3 worm cellular contexts compared by ENCODE assay signal in genomic region chrIII:2211120-2211519, ce11.
TF ChIP-seq lines count a peak whose summit lies in the region.

Gene C39B5.14 (plus strand): TSS chrIII:2211420.

TF ChIP-seq in whole organism, L1 larva, 84 proteins besides CTCF, POLR2A, EP300 and RAD21:
- peak; percentile 40 for TF ChIP-seq elt-2 (tag; optimal IDR thresholded peaks at IDR 0.05; lab: Kevin White, UChicago)
- no peak for TF ChIP-seq hlh-4 (tag; optimal IDR thresholded peaks at IDR 0.05; lab: Kevin White, UChicago)

TF ChIP-seq in whole organism, L3 larva, 47 proteins besides CTCF, POLR2A, EP300 and RAD21:
- TF ChIP-seq nhr-77 (tag; optimal IDR thresholded peaks at IDR 0.05; lab: Kevin White, UChicago): no peak
- TF ChIP-seq elt-2 (tag; optimal IDR thresholded peaks at IDR 0.05; lab: Kevin White, UChicago): peak; percentile 56
- no peak for TF ChIP-seq nhr-67 (tag; optimal IDR thresholded peaks at IDR 0.05; lab: Kevin White, UChicago)
- no peak for TF ChIP-seq mdl-1 (tag; optimal IDR thresholded peaks at IDR 0.05; lab: Kevin White, UChicago)
TF ChIP-seq in whole organism, L3 larva: peak in this region for 1.

TF ChIP-seq in whole organism, L4 larva, 104 proteins besides CTCF, POLR2A, EP300 and RAD21:
- TF ChIP-seq lin-38 (GFP tag; IDR thresholded peaks at IDR 0.05; lab: Robert Waterston, UW) (peak; percentile 46), ama-1 (optimal IDR thresholded peaks at IDR 0.05; lab: Kevin White, UChicago) (no peak), aha-1 (tag; lab: Kevin White, UChicago) (no peak), dmd-6 (GFP tag; IDR thresholded peaks at IDR 0.05; lab: Robert Waterston, UW) (peak; percentile 45)
